Worm (Caenorhabditis elegans) whole organism, young adult: ENCODE measurements around the gene F28A10.7.
"Not testable (repeated sequence)": the region's sequence is repeated elsewhere in the genome, so short reads cannot be mapped to it uniquely, and the experiment has no call there.

Source experiments
- B0035.1 ChIP-seq: sonication (generic microtip); optimal IDR thresholded peaks from 2 replicates; lab custom pipeline; 2016; ENCODE audit warnings: missing genetic modification characterization, mild to moderate bottlenecking, missing compliant biosample characterization, missing genotype, missing genetic modification reagents
- B0261.1 ChIP-seq: sonication (generic microtip); optimal IDR thresholded peaks from 2 replicates; lab custom pipeline; 2016; ENCODE audit warnings: mild to moderate bottlenecking, missing genetic modification characterization, moderate library complexity, missing compliant biosample characterization
- B0336.3 ChIP-seq: fragments of 200-800 bp; sonication (Bioruptor generic); IDR thresholded peaks from 2 replicates; pipeline ENCODE4 v1.3.6; 2022; ENCODE audit warnings: missing genetic modification characterization, missing compliant biosample characterization
- F33H1.4 ChIP-seq: fragments of 200-800 bp; sonication (Bioruptor generic); IDR thresholded peaks from 2 replicates; pipeline ENCODE4 v1.3.6; 2022; ENCODE audit warnings: missing genetic modification reagents, missing genetic modification characterization, missing compliant biosample characterization
- F39B2.1 ChIP-seq: fragments of 200-800 bp; sonication (Bioruptor generic); IDR thresholded peaks from 2 replicates; pipeline ENCODE4 v1.3.6; 2022; ENCODE audit warnings: missing genetic modification reagents, missing genetic modification characterization, missing compliant biosample characterization
- T26A5.8 ChIP-seq: sonication (generic microtip); optimal IDR thresholded peaks from 2 replicates; lab custom pipeline; 2016; ENCODE audit warnings: missing genetic modification characterization, missing compliant biosample characterization
- Y53G8AR.9 ChIP-seq: fragments of 200-800 bp; sonication (Bioruptor generic); conservative IDR thresholded peaks from 2 replicates; pipeline ENCODE4 v1.3.6; 2022; ENCODE audit warnings: missing genetic modification reagents, missing genetic modification characterization, missing compliant biosample characterization
- attf-3 ChIP-seq: fragments of 200-800 bp; sonication (Bioruptor generic); conservative IDR thresholded peaks from 2 replicates; pipeline ENCODE4 v1.3.6; 2022; ENCODE audit warnings: missing genetic modification reagents, missing genetic modification characterization, missing compliant biosample characterization
- ceh-91 ChIP-seq: fragments of 200-800 bp; sonication (Bioruptor generic); IDR thresholded peaks from 2 replicates; pipeline ENCODE4 v1.3.6; 2022; ENCODE audit warnings: missing genetic modification reagents, missing genetic modification characterization, missing compliant biosample characterization
- die-1 ChIP-seq: sonication (generic microtip); optimal IDR thresholded peaks from 2 replicates; lab custom pipeline; 2016; ENCODE audit warnings: missing genotype, mild to moderate bottlenecking, missing genetic modification characterization, missing compliant biosample characterization
- dox-1 ChIP-seq: fragments of 200-800 bp; sonication (Bioruptor generic); IDR thresholded peaks from 2 replicates; pipeline ENCODE4 v1.3.6; 2022; ENCODE audit warnings: missing genetic modification reagents, missing genetic modification characterization, missing compliant biosample characterization
- dpff-1 ChIP-seq: sonication (generic microtip); optimal IDR thresholded peaks from 2 replicates; lab custom pipeline; 2017; ENCODE audit warnings: mild to moderate bottlenecking, missing genetic modification characterization, missing compliant biosample characterization
- dpl-1 ChIP-seq: fragments of 150-350 bp; optimal IDR thresholded peaks from 2 replicates; lab custom pipeline; 2014; ENCODE audit warnings: missing biosample characterization, missing genetic modification reagents, missing genetic modification characterization
- egl-44 ChIP-seq: fragments of 200-800 bp; sonication (Bioruptor generic); IDR thresholded peaks from 2 replicates; pipeline ENCODE4 v1.3.6; 2022; ENCODE audit warnings: missing genetic modification reagents, missing genetic modification characterization, missing compliant biosample characterization
- ets-4 ChIP-seq: fragments of 200-800 bp; sonication (Bioruptor generic); optimal IDR thresholded peaks from 2 replicates; lab custom pipeline; 2018; ENCODE audit warnings: mild to moderate bottlenecking, missing genetic modification characterization, missing compliant biosample characterization
- fkh-3 ChIP-seq: sonication (generic microtip); optimal IDR thresholded peaks from 2 replicates; lab custom pipeline; 2016; ENCODE audit warnings: mild to moderate bottlenecking, missing genetic modification characterization, missing compliant biosample characterization
- hlh-12 ChIP-seq: sonication (generic microtip); optimal IDR thresholded peaks from 2 replicates; lab custom pipeline; 2016; ENCODE audit warnings: missing genetic modification characterization, missing compliant biosample characterization
- hrde-1 ChIP-seq: sonication (generic microtip); optimal IDR thresholded peaks from 2 replicates; lab custom pipeline; 2016; ENCODE audit warnings: missing genetic modification characterization, mild to moderate bottlenecking, missing compliant biosample characterization, moderate library complexity, missing genotype, missing genetic modification reagents, borderline replicate concordance
- hsf-1 ChIP-seq: fragments of 200-800 bp; sonication (Bioruptor generic); IDR thresholded peaks from 2 replicates; pipeline ENCODE4 v1.3.6; 2022; ENCODE audit warnings: missing genetic modification reagents, missing genetic modification characterization, missing compliant biosample characterization
- lag-1 ChIP-seq: fragments of 200-800 bp; sonication (Bioruptor generic); IDR thresholded peaks from 2 replicates; pipeline ENCODE4 v1.3.6; 2022; ENCODE audit warnings: missing genetic modification reagents, missing genetic modification characterization, missing compliant biosample characterization
- let-607 ChIP-seq, 2 experiments: fragments of 200-800 bp in 1 of 2; sonication (Bioruptor generic) in 1 of 2; sonication (generic microtip) in 1 of 2; optimal IDR thresholded peaks; 2 replicates each; lab custom pipeline; 2016 to 2018; ENCODE audit warnings: mild to moderate bottlenecking in 2 of 2, missing compliant biosample characterization in 2 of 2, missing genetic modification characterization in 2 of 2, moderate library complexity in 2 of 2, missing genotype in 1 of 2
- lin-26 ChIP-seq: fragments of 200-800 bp; sonication (Bioruptor generic); IDR thresholded peaks from 2 replicates; pipeline ENCODE4 v1.3.6; 2022; ENCODE audit warnings: missing genetic modification reagents, missing genetic modification characterization, missing compliant biosample characterization
- lin-54 ChIP-seq: fragments of 200-800 bp; sonication (Bioruptor generic); optimal IDR thresholded peaks from 2 replicates; lab custom pipeline; 2018; ENCODE audit warnings: mild to moderate bottlenecking, missing genetic modification characterization, missing compliant biosample characterization
- lsl-1 ChIP-seq: fragments of 200-800 bp; sonication (Bioruptor generic); optimal IDR thresholded peaks from 2 replicates; lab custom pipeline; 2018; ENCODE audit warnings: mild to moderate bottlenecking, missing genetic modification characterization, moderate library complexity, missing compliant biosample characterization
- mxl-1 ChIP-seq: sonication (generic microtip); optimal IDR thresholded peaks from 2 replicates; lab custom pipeline; 2016; ENCODE audit warnings: missing genetic modification characterization, missing compliant biosample characterization
- nhr-80 ChIP-seq: sonication (generic microtip); optimal IDR thresholded peaks from 2 replicates; lab custom pipeline; 2016; ENCODE audit warnings: missing genetic modification characterization, missing compliant biosample characterization
- rpc-1 ChIP-seq, 2 experiments: fragments of 150-350 bp in 1 of 2; sonication (generic microtip) in 1 of 2; optimal IDR thresholded peaks; 2 replicates each; lab custom pipeline; 2014 to 2018; ENCODE audit warnings: missing biosample characterization in 1 of 2, missing genetic modification characterization in 1 of 2, missing genetic modification reagents in 1 of 2, missing genotype in 1 of 2
- sea-2 ChIP-seq: fragments of 200-800 bp; sonication (Bioruptor generic); IDR thresholded peaks from 2 replicates; pipeline ENCODE4 v1.3.6; 2022; ENCODE audit warnings: missing genetic modification characterization, missing compliant biosample characterization
- snpc-1.3 ChIP-seq: sonication (generic microtip); optimal IDR thresholded peaks from 2 replicates; lab custom pipeline; 2017; ENCODE audit warnings: missing genetic modification characterization, mild to moderate bottlenecking, missing compliant biosample characterization, antibody characterized with exemption, moderate library complexity, missing genotype, missing genetic modification reagents; ENCODE audit not compliant: insufficient read depth
- snpc-4 ChIP-seq, 5 experiments: fragments of 150-350 bp in 1 of 5; sonication (generic microtip) in 4 of 5; optimal IDR thresholded peaks; 2 replicates each; lab custom pipeline; 2014 to 2018; ENCODE audit warnings: missing genetic modification characterization in 5 of 5, missing biosample characterization in 3 of 5, antibody characterized with exemption in 2 of 5, mild to moderate bottlenecking in 2 of 5, missing compliant biosample characterization in 2 of 5, missing genotype in 2 of 5, moderate library complexity in 2 of 5, missing genetic modification reagents in 1 of 5
- tlf-1 ChIP-seq: fragments of 200-800 bp; sonication (Bioruptor generic); optimal IDR thresholded peaks from 2 replicates; lab custom pipeline; 2018; ENCODE audit warnings: mild to moderate bottlenecking, missing genetic modification characterization, missing compliant biosample characterization
- unc-130 ChIP-seq: sonication (generic microtip); optimal IDR thresholded peaks from 2 replicates; lab custom pipeline; 2016; ENCODE audit warnings: missing genetic modification reagents, missing genetic modification characterization, missing compliant biosample characterization
- ztf-28 ChIP-seq: fragments of 200-800 bp; sonication (Bioruptor generic); IDR thresholded peaks from 2 replicates; pipeline ENCODE4 v1.3.6; 2022; ENCODE audit warnings: missing genetic modification reagents, missing genetic modification characterization, missing compliant biosample characterization
- ztf-6 ChIP-seq: fragments of 200-800 bp; sonication (Bioruptor generic); IDR thresholded peaks from 2 replicates; pipeline ENCODE4 v1.3.6; 2022; ENCODE audit warnings: missing genetic modification reagents, missing genetic modification characterization, missing compliant biosample characterization

Gene F28A10.7

DNA sequence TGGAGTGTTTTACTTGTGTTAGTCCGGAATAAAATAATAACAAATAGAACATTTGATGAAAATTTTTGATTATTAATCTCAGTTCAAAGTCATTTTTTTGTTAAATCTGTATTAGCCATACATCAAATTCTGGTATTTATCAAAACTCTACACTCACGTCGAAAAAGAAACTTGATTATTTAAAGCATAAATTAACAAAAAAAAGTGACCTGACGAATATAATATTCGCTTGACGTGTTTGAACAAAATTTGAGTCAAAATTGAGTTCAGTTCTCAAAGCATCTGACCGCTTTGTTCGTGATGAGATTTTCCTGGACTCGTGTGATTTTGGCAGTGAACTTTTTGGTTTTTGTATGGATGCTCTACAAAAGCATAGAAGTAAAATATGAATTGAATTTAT, 22.0 kb downstream of the F28A10.7 start, which contains the start of gene F46F5.10:
Gene F46F5.10, plus strand, starts transcription at position 301 of the 400 bp plus-strand sequence.
- TF ChIP-seq T26A5.8 (tag; lab: Kevin White, UChicago) (no peak), mxl-1 (no peak), dox-1 (GFP tag; lab: Robert Waterston, UW) (no peak), lin-54 (GFP tag; lab: Kevin White, UChicago) (no peak), tlf-1 (GFP tag; lab: Kevin White, UChicago) (no peak), sea-2 (no peak), hrde-1 (tag; lab: Kevin White, UChicago) (no peak)

DNA sequence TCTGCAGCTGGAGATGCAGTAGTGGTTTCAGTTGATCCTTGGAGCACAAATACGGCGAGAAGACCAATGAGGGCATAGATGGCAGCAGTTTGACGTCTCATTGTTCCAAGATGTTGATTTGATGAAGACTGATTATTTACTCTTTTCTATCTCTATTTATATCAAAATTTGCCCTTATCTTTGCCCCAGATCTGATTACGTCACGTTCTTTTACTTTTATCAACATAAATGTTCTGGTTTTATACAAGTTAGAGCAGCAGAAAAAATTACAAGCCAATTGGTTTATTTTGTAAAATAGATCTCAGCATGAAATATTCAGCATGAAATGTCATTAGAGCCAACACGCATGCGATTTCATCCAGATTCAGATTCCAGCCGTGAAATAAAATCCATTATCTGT, 22.8 kb downstream of the F28A10.7 start, which contains the start of gene msrp-4:
Gene msrp-4, minus strand, starts transcription at position 101 of the 400 bp plus-strand sequence.
- not testable (repeated sequence) for TF ChIP-seq let-607 (tag; optimal IDR thresholded peaks at IDR 0.05; lab: Kevin White, UChicago); snpc-1.3 (tag; lab: Kevin White, UChicago); ceh-91 (GFP tag; lab: Robert Waterston, UW)

DNA sequence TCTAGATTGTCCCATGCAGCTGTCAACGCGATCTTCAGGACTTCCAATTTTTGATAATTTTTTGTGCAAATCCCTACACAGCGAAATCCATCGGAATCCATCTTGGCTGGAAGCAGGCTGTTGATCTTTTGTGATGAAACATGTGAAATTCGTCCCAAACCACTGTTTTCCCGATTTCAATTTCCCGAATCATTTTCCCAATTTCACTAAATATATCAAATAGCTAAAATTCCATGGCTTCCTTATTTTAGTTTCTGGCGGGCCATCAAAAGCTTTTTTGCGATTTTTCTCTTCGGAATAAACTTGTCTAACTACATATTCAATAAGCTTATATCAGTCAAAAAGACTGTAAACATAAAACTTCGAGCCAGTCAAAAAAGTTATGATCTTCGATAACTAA, 24.0 kb downstream of the F28A10.7 start, which contains the start of gene F46F5.8:
Gene F46F5.8, minus strand, starts transcription at position 101 of the 400 bp plus-strand sequence.
- TF ChIP-seq ets-4 (GFP tag; lab: Kevin White, UChicago): no peak
- TF ChIP-seq, all 124 proteins: peak for 0

DNA sequence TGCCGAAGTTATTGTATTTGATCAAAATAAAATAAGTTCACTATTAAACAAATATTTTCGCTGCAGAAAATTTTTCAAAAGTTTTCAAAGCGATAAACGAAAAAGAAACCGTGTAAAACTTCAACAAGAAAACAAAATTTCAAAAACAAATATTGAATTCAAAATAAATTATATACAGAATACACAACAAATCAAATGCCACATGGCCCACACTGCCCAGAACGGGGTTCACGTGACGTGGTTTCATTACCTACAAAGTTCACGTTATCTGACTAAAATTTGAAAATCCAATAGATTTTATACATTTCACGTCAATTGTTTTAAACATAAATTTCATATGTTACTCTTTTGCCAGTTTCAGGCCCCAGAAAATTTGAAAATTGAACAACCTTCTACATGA, 25.0 kb downstream of the F28A10.7 start, which contains the start of gene F46F5.7:
Gene F46F5.7, minus strand, starts transcription at position 101 of the 400 bp plus-strand sequence.
- TF ChIP-seq snpc-4 (GFP tag; optimal IDR thresholded peaks at IDR 0.05; lab: Kevin White, UChicago) (no peak), snpc-4 (tag; optimal IDR thresholded peaks at IDR 0.05; lab: Kevin White, UChicago) (no peak), attf-3 (GFP tag; lab: Robert Waterston, UW) (no peak), B0336.3 (no peak), hlh-12 (tag; lab: Kevin White, UChicago) (no peak), rpc-1 (optimal IDR thresholded peaks at IDR 0.05; lab: Kevin White, UChicago) (no peak), rpc-1 (tag; optimal IDR thresholded peaks at IDR 0.05; lab: Kevin White, UChicago) (no peak)
- TF ChIP-seq, all 124 proteins: peak for 0

DNA sequence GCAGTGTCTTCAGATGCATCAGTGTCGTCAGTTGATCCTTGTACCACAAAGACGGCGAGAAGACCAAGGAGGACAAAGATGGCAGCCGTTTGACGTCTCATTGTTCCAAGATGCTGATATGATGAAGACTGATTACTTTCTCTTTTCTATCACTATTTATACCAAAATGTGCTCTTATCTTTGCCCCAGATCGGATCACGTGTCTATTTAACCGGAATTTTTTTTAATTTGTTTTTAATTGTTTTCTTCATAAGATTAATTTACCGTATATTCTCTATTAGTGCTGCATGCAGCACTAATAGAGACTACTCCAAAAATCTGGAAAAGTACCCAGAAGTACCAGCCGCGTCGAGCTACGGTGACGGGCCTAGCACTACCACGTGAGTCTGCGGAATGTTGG, 30.8 kb downstream of the F28A10.7 start, which contains the start of gene msrp-3:
Gene msrp-3, minus strand, starts transcription at position 101 of the 400 bp plus-strand sequence.
- TF ChIP-seq snpc-1.3 (tag; lab: Kevin White, UChicago): no peak
- no peak for TF ChIP-seq Y53G8AR.9 (GFP tag; lab: Robert Waterston, UW)
- no peak for TF ChIP-seq unc-130 (GFP tag; lab: Kevin White, UChicago)
- no peak for TF ChIP-seq lin-26 (GFP tag; lab: Robert Waterston, UW)
- TF ChIP-seq lsl-1 (GFP tag; lab: Kevin White, UChicago): no peak
- no peak for TF ChIP-seq B0035.1 (tag; lab: Kevin White, UChicago)
- no peak for TF ChIP-seq lag-1
- TF ChIP-seq ztf-6 (GFP tag; lab: Robert Waterston, UW): no peak
- TF ChIP-seq F39B2.1: no peak
- TF ChIP-seq hsf-1: no peak
- TF ChIP-seq fkh-3 (tag; lab: Kevin White, UChicago): no peak
- no peak for TF ChIP-seq die-1 (tag; lab: Kevin White, UChicago)
- TF ChIP-seq ztf-28 (GFP tag; lab: Robert Waterston, UW): no peak
- no peak for TF ChIP-seq dpl-1 (GFP tag; lab: Kevin White, UChicago)
- no peak for TF ChIP-seq egl-44 (GFP tag; lab: Robert Waterston, UW)
- no peak for TF ChIP-seq nhr-80 (tag; lab: Kevin White, UChicago)
- TF ChIP-seq F33H1.4 (GFP tag; lab: Robert Waterston, UW): no peak
- TF ChIP-seq B0261.1 (tag; lab: Kevin White, UChicago): no peak
- no peak for TF ChIP-seq tlf-1 (GFP tag; lab: Kevin White, UChicago)
- no peak for TF ChIP-seq dpff-1 (tag; lab: Kevin White, UChicago)
